Worm (Caenorhabditis elegans): ENCODE data around the gene K10D11.3.

Gene K10D11.3

DNA sequence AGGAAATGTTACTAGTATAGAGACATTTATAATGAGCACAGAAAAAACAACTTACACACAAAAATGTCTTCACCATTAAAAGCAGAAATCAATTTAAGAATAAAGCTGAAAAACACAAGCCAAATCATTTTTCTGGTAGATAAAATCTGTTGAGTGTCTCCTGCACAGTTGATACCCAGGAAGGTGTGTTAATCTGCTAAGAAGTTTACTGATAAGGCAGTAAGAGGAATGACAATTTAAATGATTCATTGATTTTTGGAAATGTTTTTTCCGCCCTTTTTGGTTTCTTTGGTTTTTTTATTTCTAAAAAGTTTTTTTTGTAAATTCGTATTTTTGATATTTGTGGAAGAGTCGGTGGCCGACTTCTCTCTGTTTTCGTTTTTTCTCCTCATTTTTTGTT is at the start of gene K10D11.3:
TSS of gene K10D11.3 (minus strand) at position 174 of the 400 bp plus-strand sequence.
- no peak for TF ChIP-seq ets-7 (tag; optimal IDR thresholded peaks at IDR 0.05)

DNA sequence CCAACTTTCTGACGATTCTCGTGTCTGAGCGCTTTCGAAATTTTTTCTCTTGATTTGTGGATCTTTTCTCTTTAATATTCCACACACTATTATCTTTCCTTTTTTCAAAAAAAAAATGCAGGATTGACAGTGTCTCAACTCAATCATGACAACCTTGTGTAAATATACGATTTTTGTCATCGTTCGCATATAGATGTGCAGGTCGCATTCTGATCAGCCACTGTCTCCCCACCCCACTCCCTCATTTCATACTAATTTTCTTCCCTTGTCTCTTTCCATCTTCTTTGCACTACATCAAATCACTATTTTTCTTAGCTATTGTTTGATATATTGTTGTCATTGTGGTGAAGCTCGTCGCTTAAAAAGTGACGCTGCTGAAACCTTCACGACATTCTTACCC is 49.4 kb upstream of the K10D11.3 start:
- TF ChIP-seq hmg-4 (GFP tag; optimal IDR thresholded peaks at IDR 0.05) (no peak), ets-7 (tag; optimal IDR thresholded peaks at IDR 0.05) (no peak), hnd-1 (tag; optimal IDR thresholded peaks at IDR 0.05) (no peak), tbx-37 (GFP tag; conservative IDR thresholded peaks at IDR 0.05) (no peak), sea-1 (GFP tag; conservative IDR thresholded peaks at IDR 0.05) (no peak), tra-4 (tag; optimal IDR thresholded peaks at IDR 0.05) (no peak), ceh-36 (tag; optimal IDR thresholded peaks at IDR 0.05) (no peak), scrt-1 (GFP tag; IDR thresholded peaks at IDR 0.05) (no peak), hmbx-1 (tag; optimal IDR thresholded peaks at IDR 0.05) (no peak), tbx-11 (GFP tag; IDR thresholded peaks at IDR 0.05) (no peak), flt-1 (GFP tag; IDR thresholded peaks at IDR 0.05) (no peak), B0310.2 (tag; optimal IDR thresholded peaks at IDR 0.05) (no peak), F13C5.2 (tag; optimal IDR thresholded peaks at IDR 0.05) (no peak), ceh-13 (GFP tag; optimal IDR thresholded peaks at IDR 0.05) (no peak), pes-1 (GFP tag; IDR thresholded peaks at IDR 0.05) (no peak), aly-1 (tag; optimal IDR thresholded peaks at IDR 0.05) (no peak), ama-1 (optimal IDR thresholded peaks at IDR 0.05) (no peak)

ce11 chrIV:13033516-13033915 is 47.6 kb upstream of the K10D11.3 start:
- TF ChIP-seq ama-1 (optimal IDR thresholded peaks at IDR 0.05) (peak; percentile 9), hmg-4 (GFP tag; optimal IDR thresholded peaks at IDR 0.05) (no peak), scrt-1 (GFP tag; IDR thresholded peaks at IDR 0.05) (no peak)

- TF ChIP-seq tbx-37 (GFP tag; conservative IDR thresholded peaks at IDR 0.05) (no peak), pes-1 (GFP tag; IDR thresholded peaks at IDR 0.05) (no peak), ceh-13 (GFP tag; optimal IDR thresholded peaks at IDR 0.05) (no peak), ama-1 (optimal IDR thresholded peaks at IDR 0.05) (no peak), tbx-11 (GFP tag; IDR thresholded peaks at IDR 0.05) (no peak)
These were observed 46.2 kb upstream of the K10D11.3 start for ce11 chrIV:13032153-13032552.

DNA sequence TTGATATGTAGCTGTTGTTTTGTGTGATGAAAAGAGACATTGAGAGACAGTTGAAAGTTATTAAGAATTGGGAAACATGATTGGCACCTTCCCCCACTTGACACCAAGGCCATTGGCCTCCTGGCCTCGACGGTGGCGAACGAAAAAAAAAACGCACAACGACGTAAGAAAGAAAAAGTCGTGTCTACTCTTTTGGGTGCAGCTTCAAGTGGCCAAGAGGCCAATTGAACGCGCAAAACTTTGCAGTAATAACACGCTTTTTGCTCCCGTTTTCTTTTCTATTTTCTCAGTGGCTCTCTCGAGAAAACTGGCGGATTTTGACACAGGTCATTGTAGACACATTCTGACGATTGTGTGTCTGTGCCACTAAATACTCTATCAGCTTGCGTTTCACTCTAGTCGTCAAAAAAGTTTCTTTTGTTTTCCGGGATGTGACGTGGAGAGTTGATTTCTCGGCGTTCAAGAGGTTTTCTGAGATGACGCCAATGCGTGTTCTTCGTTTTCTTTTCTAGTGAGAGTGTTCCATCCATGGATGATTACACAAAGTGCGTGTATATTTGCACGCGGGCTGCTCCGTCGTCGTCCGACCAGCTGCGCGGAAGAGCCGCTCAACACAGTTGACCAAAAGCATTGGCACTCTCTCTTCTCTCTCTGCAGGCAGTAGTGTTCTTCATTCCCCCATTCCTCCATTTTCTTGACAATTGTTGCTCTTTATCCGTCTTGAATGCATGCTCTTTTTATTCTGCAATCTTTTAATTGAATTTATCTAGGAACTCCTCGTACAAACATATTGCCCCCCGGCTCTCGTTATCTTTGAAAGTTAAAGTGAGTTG is 44.7 kb upstream of the K10D11.3 start:
- TF ChIP-seq F13C5.2 (tag; optimal IDR thresholded peaks at IDR 0.05), result peak; percentile 12
- no peak for TF ChIP-seq aly-1 (tag; optimal IDR thresholded peaks at IDR 0.05)
- TF ChIP-seq hmg-4 (GFP tag; optimal IDR thresholded peaks at IDR 0.05), result peak; percentile 43

DNA sequence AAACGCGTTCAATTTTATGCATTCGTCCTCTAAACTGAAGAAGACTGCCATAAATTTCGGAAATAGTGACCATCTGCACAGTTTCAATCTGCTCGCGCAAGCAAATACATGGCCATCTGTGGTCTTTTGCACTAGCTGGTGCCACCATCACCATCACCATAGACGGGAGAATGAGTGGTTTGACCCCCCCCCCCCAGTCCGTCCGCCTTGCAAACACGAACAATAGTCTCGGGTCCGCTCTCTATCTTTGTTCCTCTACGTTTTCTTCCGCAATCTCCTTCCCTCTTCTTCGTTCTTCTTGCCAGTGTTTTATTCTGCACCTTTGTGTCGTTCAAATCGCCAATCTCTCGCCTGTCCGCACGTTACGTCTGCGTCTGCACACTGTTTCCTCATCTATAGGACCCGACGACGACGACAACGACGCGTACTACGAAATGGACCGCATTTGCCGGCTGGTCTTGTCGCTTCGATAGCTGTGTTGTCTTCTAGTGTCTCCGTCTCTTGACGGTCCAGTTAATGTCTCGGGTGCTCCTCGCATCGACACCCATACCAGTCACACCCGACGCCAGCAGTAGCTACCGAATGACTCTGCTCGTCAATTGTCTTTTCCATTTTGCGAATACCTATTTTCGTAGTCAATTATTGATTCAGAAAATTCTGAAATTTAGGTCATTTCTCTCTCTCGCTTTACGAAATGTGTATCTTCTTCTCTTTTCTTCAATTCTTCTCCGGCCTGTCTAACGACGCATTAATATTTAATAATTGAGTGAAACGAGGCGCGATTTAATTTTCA is 43.9 kb upstream of the K10D11.3 start:
- TF ChIP-seq hmg-4 (GFP tag; optimal IDR thresholded peaks at IDR 0.05) (peak; percentile 91), pes-1 (GFP tag; IDR thresholded peaks at IDR 0.05) (0 out of 2 replicates have a peak, but pooled peaks have one; percentile 19), F13C5.2 (tag; optimal IDR thresholded peaks at IDR 0.05) (peak; percentile 77), ets-7 (tag; optimal IDR thresholded peaks at IDR 0.05) (peak; percentile 46), sea-1 (GFP tag; conservative IDR thresholded peaks at IDR 0.05) (no peak), hnd-1 (tag; optimal IDR thresholded peaks at IDR 0.05) (no peak)

DNA sequence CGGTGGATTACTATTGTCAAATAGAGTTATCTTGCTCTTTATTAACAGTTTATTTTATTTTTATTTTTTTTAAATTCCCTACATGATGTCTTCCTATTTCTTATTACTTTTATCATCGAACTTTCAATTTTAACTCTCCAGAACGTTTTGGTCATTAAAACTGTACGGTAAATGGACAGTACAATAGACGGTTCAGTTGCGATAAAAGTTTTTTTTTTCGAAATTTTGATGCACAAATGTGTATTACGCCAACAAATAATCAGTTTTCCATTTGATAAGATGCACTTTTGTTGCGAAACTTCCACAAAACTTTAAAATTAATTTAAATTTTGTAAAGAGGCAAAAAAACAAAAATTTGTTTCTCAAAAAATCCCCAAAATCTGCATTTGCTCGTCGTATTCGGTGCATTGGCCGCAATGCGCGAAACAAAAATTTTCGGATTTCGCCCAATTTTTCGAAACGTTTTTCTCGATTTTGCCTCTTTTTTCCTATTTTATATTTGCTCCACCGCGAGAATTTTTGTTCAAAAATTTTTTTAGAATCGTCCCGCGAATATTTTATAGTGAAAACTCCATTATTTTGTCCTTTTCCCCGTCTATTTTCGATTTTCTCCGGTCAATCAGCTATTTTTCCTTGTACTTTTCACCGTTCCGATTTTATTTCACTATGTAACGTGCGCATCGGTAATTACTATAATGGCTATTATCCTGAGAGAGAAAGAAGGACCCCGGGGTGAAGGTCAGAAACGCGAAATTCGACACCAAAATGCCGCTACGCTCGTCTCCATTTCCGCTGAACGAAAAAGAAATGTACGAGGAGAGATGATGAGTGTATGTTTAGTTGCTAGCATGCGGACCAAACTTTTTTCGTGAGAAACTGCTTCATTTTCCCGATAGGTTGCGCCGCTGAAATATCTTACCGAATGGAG is 43.1 kb upstream of the K10D11.3 start:
- TF ChIP-seq tbx-11 (GFP tag; IDR thresholded peaks at IDR 0.05) (no peak), B0310.2 (tag; optimal IDR thresholded peaks at IDR 0.05) (no peak), sea-1 (GFP tag; conservative IDR thresholded peaks at IDR 0.05) (no peak), hmbx-1 (tag; optimal IDR thresholded peaks at IDR 0.05) (no peak), tbx-37 (GFP tag; conservative IDR thresholded peaks at IDR 0.05) (no peak), ceh-36 (tag; optimal IDR thresholded peaks at IDR 0.05) (no peak), hmg-4 (GFP tag; optimal IDR thresholded peaks at IDR 0.05) (no peak), aly-1 (tag; optimal IDR thresholded peaks at IDR 0.05) (no peak), pes-1 (GFP tag; IDR thresholded peaks at IDR 0.05) (no peak), hnd-1 (tag; optimal IDR thresholded peaks at IDR 0.05) (no peak), F13C5.2 (tag; optimal IDR thresholded peaks at IDR 0.05) (no peak), ceh-13 (GFP tag; optimal IDR thresholded peaks at IDR 0.05) (no peak), scrt-1 (GFP tag; IDR thresholded peaks at IDR 0.05) (no peak), ama-1 (optimal IDR thresholded peaks at IDR 0.05) (no peak), ets-7 (tag; optimal IDR thresholded peaks at IDR 0.05) (no peak), flt-1 (GFP tag; IDR thresholded peaks at IDR 0.05) (no peak), tra-4 (tag; optimal IDR thresholded peaks at IDR 0.05) (no peak)
